Worm (Caenorhabditis elegans): Measurements from ENCODE around the gene M05D6.1.

M05D6.1 gene

ce11 chrII:8442176-8442575, 33.0 kb downstream of the M05D6.1 start (continued):
- TF ChIP-seq ceh-19 (GFP tag; optimal IDR thresholded peaks at IDR 0.05): no peak
- TF ChIP-seq ceh-31 (tag; optimal IDR thresholded peaks at IDR 0.05): no peak
- TF ChIP-seq ceh-22 (tag; optimal IDR thresholded peaks at IDR 0.05): no peak
- no peak for TF ChIP-seq C08G9.2 (tag; optimal IDR thresholded peaks at IDR 0.05)
- no peak for TF ChIP-seq sox-2 (GFP tag; IDR thresholded peaks at IDR 0.05)
- no peak for TF ChIP-seq hlh-30 (tag; optimal IDR thresholded peaks at IDR 0.05; ENCODE audit: insufficient read depth)
- no peak for TF ChIP-seq hlh-15 (tag; optimal IDR thresholded peaks at IDR 0.05)
- TF ChIP-seq npax-4 (tag; optimal IDR thresholded peaks at IDR 0.05): no peak
- peak; percentile 28 for TF ChIP-seq nfya-1 (tag; optimal IDR thresholded peaks at IDR 0.05)
- no peak for TF ChIP-seq hlh-8 (tag; optimal IDR thresholded peaks at IDR 0.05)
- TF ChIP-seq T23F11.4 (GFP tag; optimal IDR thresholded peaks at IDR 0.05): no peak
- TF ChIP-seq nhr-11 (tag; optimal IDR thresholded peaks at IDR 0.05): no peak
- no peak for TF ChIP-seq ceh-14 (tag; optimal IDR thresholded peaks at IDR 0.05)
- TF ChIP-seq unc-3 (GFP tag; conservative IDR thresholded peaks at IDR 0.05): no peak
- TF ChIP-seq unc-3 (tag; optimal IDR thresholded peaks at IDR 0.05): peak; percentile 10
- no peak for TF ChIP-seq zip-5 (tag; optimal IDR thresholded peaks at IDR 0.05)
- TF ChIP-seq tbx-7 (tag; optimal IDR thresholded peaks at IDR 0.05): no peak
- TF ChIP-seq che-1 (tag; optimal IDR thresholded peaks at IDR 0.05): no peak
- no peak for TF ChIP-seq dmd-4 (tag; optimal IDR thresholded peaks at IDR 0.05; ENCODE audit: borderline replicate concordance)
- TF ChIP-seq elt-2 (tag; optimal IDR thresholded peaks at IDR 0.05): peak; percentile 25
- TF ChIP-seq elt-4 (tag; optimal IDR thresholded peaks at IDR 0.05): no peak
- no peak for TF ChIP-seq ceh-9 (tag; optimal IDR thresholded peaks at IDR 0.05)
- TF ChIP-seq ceh-45 (GFP tag; IDR thresholded peaks at IDR 0.05): no peak
- no peak for TF ChIP-seq sox-4 (tag; optimal IDR thresholded peaks at IDR 0.05)
- no peak for TF ChIP-seq nhr-232 (tag; optimal IDR thresholded peaks at IDR 0.05)
- TF ChIP-seq gmeb-2 (tag; optimal IDR thresholded peaks at IDR 0.05): no peak
- no peak for TF ChIP-seq fax-1 (tag; optimal IDR thresholded peaks at IDR 0.05)

ce11 chrII:8441519-8441918, 33.7 kb downstream of the M05D6.1 start:
- TF ChIP-seq Y22D7AL.16 (tag; optimal IDR thresholded peaks at IDR 0.05) (no peak), odd-2 (tag; optimal IDR thresholded peaks at IDR 0.05) (no peak), pat-9 (tag; optimal IDR thresholded peaks at IDR 0.05) (no peak), unc-86 (tag; optimal IDR thresholded peaks at IDR 0.05) (no peak), tbx-7 (tag; optimal IDR thresholded peaks at IDR 0.05) (no peak), unc-42 (tag; optimal IDR thresholded peaks at IDR 0.05) (no peak), ref-2 (tag; optimal IDR thresholded peaks at IDR 0.05) (no peak), ahr-1 (tag; optimal IDR thresholded peaks at IDR 0.05) (no peak), hlh-6 (tag; optimal IDR thresholded peaks at IDR 0.05) (no peak), zip-5 (tag; optimal IDR thresholded peaks at IDR 0.05) (no peak), ztf-16 (tag; optimal IDR thresholded peaks at IDR 0.05) (no peak), ceh-45 (GFP tag; IDR thresholded peaks at IDR 0.05) (no peak), lin-11 (tag; optimal IDR thresholded peaks at IDR 0.05) (no peak), madf-2 (tag; optimal IDR thresholded peaks at IDR 0.05) (no peak), hlh-13 (GFP tag; optimal IDR thresholded peaks at IDR 0.05) (no peak), K09A11.1 (tag; optimal IDR thresholded peaks at IDR 0.05; ENCODE audit: insufficient read depth) (no peak), ets-4 (tag; optimal IDR thresholded peaks at IDR 0.05) (no peak)

ce11 chrII:8440792-8441191, 34.4 kb downstream of the M05D6.1 start:
- TF ChIP-seq Y22D7AL.16 (tag; optimal IDR thresholded peaks at IDR 0.05) (no peak), ceh-2 (tag; optimal IDR thresholded peaks at IDR 0.05) (no peak), pqm-1 (tag; optimal IDR thresholded peaks at IDR 0.05) (no peak), K02D7.2 (tag; optimal IDR thresholded peaks at IDR 0.05) (no peak), sox-4 (tag; optimal IDR thresholded peaks at IDR 0.05) (no peak), unc-86 (tag; optimal IDR thresholded peaks at IDR 0.05) (no peak), che-1 (tag; optimal IDR thresholded peaks at IDR 0.05) (no peak), ceh-19 (GFP tag; optimal IDR thresholded peaks at IDR 0.05) (no peak), sdc-2 (tag; optimal IDR thresholded peaks at IDR 0.05) (no peak), hlh-15 (tag; optimal IDR thresholded peaks at IDR 0.05) (no peak), C38D4.7 (GFP tag; optimal IDR thresholded peaks at IDR 0.05) (no peak), ceh-48 (tag; optimal IDR thresholded peaks at IDR 0.05) (no peak), nfya-1 (tag; optimal IDR thresholded peaks at IDR 0.05) (no peak), ceh-9 (tag; optimal IDR thresholded peaks at IDR 0.05) (no peak), ceh-14 (tag; optimal IDR thresholded peaks at IDR 0.05) (no peak), nhr-11 (tag; optimal IDR thresholded peaks at IDR 0.05) (no peak), mec-3 (tag; optimal IDR thresholded peaks at IDR 0.05; ENCODE audit: borderline replicate concordance) (no peak), fkh-10 (GFP tag; optimal IDR thresholded peaks at IDR 0.05) (no peak), rnt-1 (tag; optimal IDR thresholded peaks at IDR 0.05) (no peak), zip-5 (tag; optimal IDR thresholded peaks at IDR 0.05) (no peak)
